Worm (Caenorhabditis elegans): ENCODE data around the gene srxa-11.

DNA sequence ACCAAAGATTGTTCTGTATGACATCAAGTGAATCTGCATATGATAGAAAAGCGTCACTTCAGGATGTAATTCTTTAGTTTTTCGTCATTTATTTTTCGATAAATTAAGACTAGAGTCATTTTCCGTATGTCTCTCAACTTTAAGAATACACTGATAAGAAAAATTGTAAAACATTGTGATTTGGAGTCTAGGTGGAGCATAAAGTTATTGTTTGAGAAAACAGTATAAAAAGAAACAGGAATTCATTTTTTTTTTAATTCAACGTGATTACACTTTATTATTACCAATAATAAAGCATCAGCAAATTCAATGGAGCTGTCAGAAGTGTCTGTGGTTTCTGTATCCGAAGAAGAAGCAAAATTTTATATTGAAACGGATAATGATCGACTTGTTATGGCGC, 25.1 kb downstream of the srxa-11 start, which contains the start of gene R10D12.6:
- TF ChIP-seq pha-4 (tag; optimal IDR thresholded peaks at IDR 0.05) (no peak), ets-4 (GFP tag; optimal IDR thresholded peaks at IDR 0.05) (no peak), B0019.2 (GFP tag; conservative IDR thresholded peaks at IDR 0.05) (no peak), repo-1 (tag; optimal IDR thresholded peaks at IDR 0.05) (no peak), lin-54 (GFP tag; optimal IDR thresholded peaks at IDR 0.05) (no peak), hmg-1.2 (GFP tag; IDR thresholded peaks at IDR 0.05) (no peak), ztf-26 (tag; optimal IDR thresholded peaks at IDR 0.05) (no peak)
